Worm (Caenorhabditis elegans) whole organism, early embryonic: ENCODE measurements around the gene sru-27.

Source experiments
- ama-1 ChIP-seq: fragments of 150-350 bp; optimal IDR thresholded peaks from 2 replicates; lab custom pipeline; 2014
- ceh-36 ChIP-seq: sonication (generic microtip); optimal IDR thresholded peaks from 2 replicates; lab custom pipeline; 2016; ENCODE audit warnings: missing genetic modification characterization, inconsistent platforms, missing compliant biosample characterization
- ets-7 ChIP-seq: sonication (generic microtip); optimal IDR thresholded peaks from 2 replicates; lab custom pipeline; 2016; ENCODE audit warnings: missing genotype, missing genetic modification characterization, missing compliant biosample characterization
- pes-1 ChIP-seq: fragments of 200-800 bp; sonication (Bioruptor generic); IDR thresholded peaks from 2 replicates; pipeline ENCODE4 v1.3.6; 2022; ENCODE audit warnings: missing genetic modification reagents, missing genetic modification characterization, missing compliant biosample characterization
- scrt-1 ChIP-seq: fragments of 200-800 bp; sonication (Bioruptor generic); IDR thresholded peaks from 2 replicates; pipeline ENCODE4 v1.3.6; 2022; ENCODE audit warnings: missing genetic modification characterization, missing compliant biosample characterization
- sea-1 ChIP-seq: fragments of 200-800 bp; sonication (Bioruptor generic); conservative IDR thresholded peaks from 2 replicates; pipeline ENCODE4 v1.3.6; 2022; ENCODE audit warnings: missing genetic modification characterization, missing compliant biosample characterization
- tra-4 ChIP-seq: sonication (generic microtip); optimal IDR thresholded peaks from 2 replicates; lab custom pipeline; 2017; ENCODE audit warnings: missing genetic modification characterization, missing compliant biosample characterization

- TF ChIP-seq ama-1 (lab: Kevin White, UChicago) (no peak), pes-1 (GFP tag; lab: Robert Waterston, UW) (no peak), ceh-36 (tag; lab: Kevin White, UChicago) (no peak), sea-1 (GFP tag; lab: Robert Waterston, UW) (no peak), tra-4 (tag; lab: Kevin White, UChicago) (no peak), scrt-1 (no peak), ets-7 (tag; lab: Kevin White, UChicago) (no peak)
Measured at ce11 chrV:1538842-1539241, 39.6 kb downstream of the sru-27 start.
